Worm (Caenorhabditis elegans) whole organism, L4 larva: ENCODE measurements around the gene gpx-2.
"Not testable (repeated sequence)": the region's sequence is repeated elsewhere in the genome, so short reads cannot be mapped to it uniquely, and the experiment has no call there.

Experiments used
- ama-1 ChIP-seq: fragments of 150-350 bp; optimal IDR thresholded peaks from 2 replicates; lab custom pipeline; 2014; ENCODE audit warnings: inconsistent platforms, mixed read lengths
- ceh-62 ChIP-seq: sonication (generic microtip); optimal IDR thresholded peaks from 2 replicates; lab custom pipeline; 2017; ENCODE audit warnings: missing biosample characterization, missing genetic modification characterization
- ces-1 ChIP-seq: fragments of 150-350 bp; sonication (generic microtip); optimal IDR thresholded peaks from 4 replicates; lab custom pipeline; 2014; ENCODE audit warnings: missing biosample characterization, missing genetic modification reagents, missing genetic modification characterization
- dpl-1 ChIP-seq: fragments of 150-350 bp; optimal IDR thresholded peaks from 2 replicates; lab custom pipeline; 2014; ENCODE audit warnings: missing biosample characterization, missing genetic modification reagents, missing genetic modification characterization
- egl-43 ChIP-seq: fragments of 200-800 bp; sonication (Bioruptor generic); IDR thresholded peaks from 2 replicates; pipeline ENCODE4 v1.3.6; 2022; ENCODE audit warnings: missing genetic modification reagents, missing genetic modification characterization, missing compliant biosample characterization
- lin-38 ChIP-seq: fragments of 200-800 bp; sonication (Bioruptor generic); IDR thresholded peaks from 2 replicates; pipeline ENCODE4 v1.3.6; 2022; ENCODE audit warnings: missing genetic modification reagents, missing genetic modification characterization, missing compliant biosample characterization
- mxl-3 ChIP-seq: fragments of 200-800 bp; sonication (Bioruptor generic); optimal IDR thresholded peaks from 2 replicates; lab custom pipeline; 2018; ENCODE audit warnings: mild to moderate bottlenecking, missing genetic modification characterization, missing compliant biosample characterization
- nhr-6 ChIP-seq: fragments of 150-350 bp; optimal IDR thresholded peaks from 2 replicates; lab custom pipeline; 2014; ENCODE audit warnings: missing biosample characterization, missing genetic modification characterization
- nhr-76 ChIP-seq: fragments of 150-350 bp; optimal IDR thresholded peaks from 2 replicates; lab custom pipeline; 2014; ENCODE audit warnings: missing biosample characterization, missing genetic modification characterization

ce11 chrII:14865152-14865551, 1.4 kb upstream of the gpx-2 start:
- not testable (repeated sequence) for TF ChIP-seq lin-38; nhr-76 (tag; lab: Kevin White, UChicago); ces-1 (GFP tag; lab: Kevin White, UChicago); ceh-62 (tag; lab: Kevin White, UChicago); ama-1; nhr-6 (tag; lab: Kevin White, UChicago); egl-43; dpl-1 (GFP tag; lab: Kevin White, UChicago); mxl-3 (GFP tag; lab: Kevin White, UChicago)
